Fruit fly (Drosophila melanogaster): ENCODE results near the gene sfl.
A peak's percentile ranks its signal among the peaks of the same experiment; 100 is the strongest.

The sfl gene

DNA sequence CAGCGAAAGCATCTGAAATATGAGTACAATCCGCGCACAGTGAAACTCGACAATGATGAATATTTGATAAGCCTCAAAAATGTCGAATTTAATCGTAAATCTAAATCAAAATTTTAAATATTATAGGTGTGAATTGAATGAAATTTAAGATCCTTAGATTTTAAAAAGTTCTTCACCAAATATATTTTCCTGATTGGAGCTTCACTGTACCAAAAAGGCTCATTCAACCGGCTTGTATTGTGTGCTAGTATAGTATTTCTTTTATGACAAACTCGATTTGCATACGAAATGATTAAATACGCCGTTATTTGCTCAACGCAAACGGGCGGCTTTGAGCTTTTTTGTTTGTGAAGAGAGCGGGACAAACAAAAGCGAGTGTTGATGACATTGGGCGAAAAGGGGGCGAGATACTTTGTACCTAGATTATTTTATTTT is 57.5 kb downstream of the sfl start (continued):
- TF ChIP-seq Fer3 (tag; optimal IDR thresholded peaks at IDR 0.05): peak; percentile 89
- TF ChIP-seq ATbp (GFP tag; optimal IDR thresholded peaks at IDR 0.05): peak; percentile 89
- peak; percentile 81 for TF ChIP-seq CG12155 (GFP tag; optimal IDR thresholded peaks at IDR 0.05)
- no peak for TF ChIP-seq tna (GFP tag; IDR thresholded peaks at IDR 0.05; ENCODE audit: partially characterized antibody)
- TF ChIP-seq Dad (GFP tag; optimal IDR thresholded peaks at IDR 0.05): peak; percentile 64
- TF ChIP-seq CG2129 (GFP tag; IDR thresholded peaks at IDR 0.05; ENCODE audit: partially characterized antibody): no peak
- no peak for TF ChIP-seq CG13287 (GFP tag; IDR thresholded peaks at IDR 0.05; ENCODE audit: partially characterized antibody)
- TF ChIP-seq sob (GFP tag; IDR thresholded peaks at IDR 0.05): peak; percentile 95
- TF ChIP-seq Myb (GFP tag; optimal IDR thresholded peaks at IDR 0.05): peak; percentile 51
- peak; percentile 23 for TF ChIP-seq CG10565 (GFP tag; optimal IDR thresholded peaks at IDR 0.05)
- TF ChIP-seq D (optimal IDR thresholded peaks at IDR 0.05): no peak
- peak; percentile 55 for TF ChIP-seq D (GFP tag; optimal IDR thresholded peaks at IDR 0.05)
- no peak for TF ChIP-seq prd (optimal IDR thresholded peaks at IDR 0.05)
- peak; percentile 84 for TF ChIP-seq prd (GFP tag; IDR thresholded peaks at IDR 0.05)
- peak; percentile 95 for TF ChIP-seq sens (GFP tag)
- TF ChIP-seq ranshi (GFP tag; IDR thresholded peaks at IDR 0.05): peak; percentile 82
- peak; percentile 88 for TF ChIP-seq Dbx (GFP tag; IDR thresholded peaks at IDR 0.05)
- TF ChIP-seq D19A (tag; optimal IDR thresholded peaks at IDR 0.05): peak; percentile 70
- peak; percentile 6 for TF ChIP-seq CG9876 (GFP tag; optimal IDR thresholded peaks at IDR 0.05)
- TF ChIP-seq en (GFP tag; optimal IDR thresholded peaks at IDR 0.05): peak; percentile 22
- peak; percentile 76 for TF ChIP-seq Hr3 (GFP tag; optimal IDR thresholded peaks at IDR 0.05)
- no peak for TF ChIP-seq CG43689 (GFP tag; IDR thresholded peaks at IDR 0.05)
- peak; percentile 85 for TF ChIP-seq CG17385 (GFP tag; optimal IDR thresholded peaks at IDR 0.05)
- TF ChIP-seq kni (GFP tag; optimal IDR thresholded peaks at IDR 0.05): no peak
- TF ChIP-seq CG31365 (tag; optimal IDR thresholded peaks at IDR 0.05): peak; percentile 32
- no peak for TF ChIP-seq CG7745 (tag; optimal IDR thresholded peaks at IDR 0.05)
- TF ChIP-seq ind (GFP tag; optimal IDR thresholded peaks at IDR 0.05): peak; percentile 81
- peak; percentile 79 for TF ChIP-seq Ssrp (tag; optimal IDR thresholded peaks at IDR 0.05)
- peak; percentile 88 for TF ChIP-seq nmo (GFP tag; optimal IDR thresholded peaks at IDR 0.05)
- TF ChIP-seq H15 (GFP tag; IDR thresholded peaks at IDR 0.05): peak; percentile 83
- TF ChIP-seq tll (GFP tag; optimal IDR thresholded peaks at IDR 0.05): no peak
- peak; percentile 89 for TF ChIP-seq CoRest (tag; optimal IDR thresholded peaks at IDR 0.05)
- no peak for TF ChIP-seq knrl (GFP tag; IDR thresholded peaks at IDR 0.05; ENCODE audit: partially characterized antibody)
- peak; percentile 86 for TF ChIP-seq Ptx1 (GFP tag; IDR thresholded peaks at IDR 0.05)
- peak; percentile 78 for TF ChIP-seq Sox100B (GFP tag; optimal IDR thresholded peaks at IDR 0.05)
- peak; percentile 48 for TF ChIP-seq CG12236 (GFP tag; optimal IDR thresholded peaks at IDR 0.05)
- peak; percentile 85 for TF ChIP-seq so (GFP tag; IDR thresholded peaks at IDR 0.05)
- TF ChIP-seq CG11696 (GFP tag; IDR thresholded peaks at IDR 0.05): peak; percentile 53; the same call in 1 of the 2 replicates
- no peak for TF ChIP-seq Doc3 (GFP tag; IDR thresholded peaks at IDR 0.05; ENCODE audit: partially characterized antibody)
- TF ChIP-seq fru (optimal IDR thresholded peaks at IDR 0.05): no peak
- peak; percentile 79 for TF ChIP-seq CG17829 (tag; optimal IDR thresholded peaks at IDR 0.05)
- TF ChIP-seq z (GFP tag; IDR thresholded peaks at IDR 0.05): peak; percentile 78; the same call in 2 of the 3 replicates
- peak; percentile 60; the same call in 1 of the 2 replicates for TF ChIP-seq GATAe (GFP tag; conservative IDR thresholded peaks at IDR 0.05)
- TF ChIP-seq gfzf (GFP tag; optimal IDR thresholded peaks at IDR 0.05): no peak
- TF ChIP-seq Dip3 (GFP tag; optimal IDR thresholded peaks at IDR 0.05): peak; percentile 83
- TF ChIP-seq usp (GFP tag; optimal IDR thresholded peaks at IDR 0.05): no peak
- no peak for TF ChIP-seq Opbp (GFP tag; IDR thresholded peaks at IDR 0.05; ENCODE audit: partially characterized antibody)
- TF ChIP-seq kay (GFP tag; optimal IDR thresholded peaks at IDR 0.05): peak; percentile 88
- peak; percentile 72 for TF ChIP-seq CG4404 (GFP tag; IDR thresholded peaks at IDR 0.05)
- peak; percentile 71 for TF ChIP-seq CG10979 (tag; optimal IDR thresholded peaks at IDR 0.05)
- TF ChIP-seq CG4328 (GFP tag; optimal IDR thresholded peaks at IDR 0.05): peak; percentile 7
- peak; percentile 83 for TF ChIP-seq cas (GFP tag; IDR thresholded peaks at IDR 0.05)
